Worm (Caenorhabditis elegans): Measurements from ENCODE around the gene R10E4.3.

ce11 chrIII:4244285-4244684 is 43.0 kb downstream of the R10E4.3 start, which contains the start of gene zhit-2:
- TF ChIP-seq drap-1 (GFP tag; optimal IDR thresholded peaks at IDR 0.05) = no peak
- no peak for TF ChIP-seq ztf-11 (tag; optimal IDR thresholded peaks at IDR 0.05)
- TF ChIP-seq snpc-4 (tag; optimal IDR thresholded peaks at IDR 0.05) = no peak
- TF ChIP-seq ces-1 (GFP tag; optimal IDR thresholded peaks at IDR 0.05) = no peak
- TF ChIP-seq elt-3 (tag; optimal IDR thresholded peaks at IDR 0.05) = no peak
- no peak for TF ChIP-seq lin-13 (tag; optimal IDR thresholded peaks at IDR 0.05)
- TF ChIP-seq unc-39 (tag; optimal IDR thresholded peaks at IDR 0.05) = no peak

All from whole organism, mixed stage, embryonic.